Worm (Caenorhabditis elegans): Measurements from ENCODE around the gene asm-1.
A peak's percentile ranks its signal among the peaks of the same experiment; 100 is the strongest.

asm-1 gene

ce11 chrII:6913309-6913708, 3.4 kb downstream of the asm-1 start, which contains the start of gene cyn-10 (continued):
- TF ChIP-seq nhr-232 (tag; optimal IDR thresholded peaks at IDR 0.05) (no peak), nhr-11 (tag; optimal IDR thresholded peaks at IDR 0.05) (no peak), hlh-6 (tag; optimal IDR thresholded peaks at IDR 0.05) (no peak), pqm-1 (tag; optimal IDR thresholded peaks at IDR 0.05) (peak; percentile 12), mec-3 (tag; optimal IDR thresholded peaks at IDR 0.05; ENCODE audit: borderline replicate concordance) (peak; percentile 67), ceh-45 (GFP tag; IDR thresholded peaks at IDR 0.05) (no peak)

DNA sequence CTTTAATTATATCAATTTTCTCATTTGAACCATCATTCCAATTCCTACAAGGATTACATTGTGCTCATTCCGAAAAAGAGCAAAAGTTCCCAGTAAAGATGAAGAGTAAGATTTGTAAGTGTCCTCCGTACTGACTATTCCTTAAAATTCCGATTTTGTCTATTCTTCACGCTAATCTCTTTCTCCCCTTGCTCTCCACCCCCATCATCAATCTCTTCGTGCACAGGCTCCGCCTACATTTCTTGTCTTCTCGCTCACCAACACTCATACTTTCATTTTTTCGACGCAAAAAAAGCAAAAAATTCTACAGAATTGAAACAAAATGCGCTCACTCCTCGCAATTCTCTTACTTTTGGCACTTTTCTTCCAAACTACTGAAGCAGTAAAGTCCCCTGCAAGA, 6.0 kb downstream of the asm-1 start, which contains the start of gene B0252.8:
Gene B0252.8 (plus strand): TSS at position 292 of the 400 bp plus-strand sequence.
- TF ChIP-seq tbx-7 (tag; optimal IDR thresholded peaks at IDR 0.05) (no peak), sox-2 (GFP tag; IDR thresholded peaks at IDR 0.05) (no peak), unc-3 (GFP tag; conservative IDR thresholded peaks at IDR 0.05) (no peak), unc-3 (tag; optimal IDR thresholded peaks at IDR 0.05) (no peak), K02D7.2 (tag; optimal IDR thresholded peaks at IDR 0.05) (no peak), mec-3 (tag; optimal IDR thresholded peaks at IDR 0.05; ENCODE audit: borderline replicate concordance) (no peak), hlh-13 (GFP tag; optimal IDR thresholded peaks at IDR 0.05) (no peak), ceh-31 (tag; optimal IDR thresholded peaks at IDR 0.05) (no peak), unc-86 (tag; optimal IDR thresholded peaks at IDR 0.05) (no peak), fkh-10 (GFP tag; optimal IDR thresholded peaks at IDR 0.05) (no peak), hlh-6 (tag; optimal IDR thresholded peaks at IDR 0.05) (no peak), ztf-16 (tag; optimal IDR thresholded peaks at IDR 0.05) (no peak), syd-9 (tag; optimal IDR thresholded peaks at IDR 0.05) (no peak), che-1 (tag; optimal IDR thresholded peaks at IDR 0.05) (no peak), npax-4 (tag; optimal IDR thresholded peaks at IDR 0.05) (no peak), T23F11.4 (GFP tag; optimal IDR thresholded peaks at IDR 0.05) (no peak), fax-1 (tag; optimal IDR thresholded peaks at IDR 0.05) (no peak), lin-11 (tag; optimal IDR thresholded peaks at IDR 0.05) (no peak), ceh-2 (tag; optimal IDR thresholded peaks at IDR 0.05) (no peak), ceh-22 (tag; optimal IDR thresholded peaks at IDR 0.05) (no peak), nhr-11 (tag; optimal IDR thresholded peaks at IDR 0.05) (no peak)

DNA sequence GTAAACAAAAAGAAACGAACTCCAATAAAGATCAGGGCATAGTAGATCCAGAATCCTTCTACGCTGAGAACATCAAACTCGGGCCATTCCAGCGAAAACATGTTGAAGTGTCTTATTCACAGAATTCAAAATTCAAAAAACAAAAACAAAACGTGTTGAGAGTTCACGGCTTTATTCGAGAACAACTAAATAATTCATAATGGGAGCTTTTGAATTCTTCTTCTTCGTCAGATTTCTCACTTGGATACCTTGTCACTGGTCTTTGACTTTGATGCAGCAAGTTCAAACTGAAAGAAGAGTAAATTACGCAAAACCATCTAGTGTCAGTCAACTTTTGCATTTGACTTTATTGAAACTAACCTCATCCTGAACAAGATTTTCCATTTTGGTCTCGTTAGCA, 7.8 kb downstream of the asm-1 start, which contains the start of gene B0252.11:
Gene B0252.11 (minus strand): TSS at position 101 of the 400 bp plus-strand sequence.
- TF ChIP-seq ceh-2 (tag; optimal IDR thresholded peaks at IDR 0.05), result no peak
- no peak for TF ChIP-seq pha-4 (tag; optimal IDR thresholded peaks at IDR 0.05)
- TF ChIP-seq hlh-15 (tag; optimal IDR thresholded peaks at IDR 0.05), result no peak
- no peak for TF ChIP-seq ahr-1 (tag; optimal IDR thresholded peaks at IDR 0.05)
- no peak for TF ChIP-seq hlh-8 (tag; optimal IDR thresholded peaks at IDR 0.05)
- no peak for TF ChIP-seq Y22D7AL.16 (tag; optimal IDR thresholded peaks at IDR 0.05)
- TF ChIP-seq ceh-30 (tag; optimal IDR thresholded peaks at IDR 0.05), result no peak

- no peak for TF ChIP-seq sox-2 (GFP tag; IDR thresholded peaks at IDR 0.05)
- TF ChIP-seq ceh-45 (GFP tag; IDR thresholded peaks at IDR 0.05), result no peak
- TF ChIP-seq unc-3 (GFP tag; conservative IDR thresholded peaks at IDR 0.05), result no peak
- TF ChIP-seq unc-3 (tag; optimal IDR thresholded peaks at IDR 0.05), result no peak
- no peak for TF ChIP-seq ceh-31 (tag; optimal IDR thresholded peaks at IDR 0.05)
- no peak for TF ChIP-seq sdc-2 (tag; optimal IDR thresholded peaks at IDR 0.05)
- TF ChIP-seq mec-3 (tag; optimal IDR thresholded peaks at IDR 0.05; ENCODE audit: borderline replicate concordance), result no peak
- TF ChIP-seq hlh-15 (tag; optimal IDR thresholded peaks at IDR 0.05), result no peak
- TF ChIP-seq che-1 (tag; optimal IDR thresholded peaks at IDR 0.05), result no peak
- no peak for TF ChIP-seq fkh-6 (tag; optimal IDR thresholded peaks at IDR 0.05)
- no peak for TF ChIP-seq nhr-11 (tag; optimal IDR thresholded peaks at IDR 0.05)
- no peak for TF ChIP-seq pha-2 (tag; optimal IDR thresholded peaks at IDR 0.05)
- TF ChIP-seq pha-4 (tag; optimal IDR thresholded peaks at IDR 0.05), result no peak
- TF ChIP-seq gmeb-2 (tag; optimal IDR thresholded peaks at IDR 0.05), result no peak
- TF ChIP-seq ceh-34 (tag; optimal IDR thresholded peaks at IDR 0.05), result no peak
- no peak for TF ChIP-seq tbx-2 (tag; optimal IDR thresholded peaks at IDR 0.05)
- no peak for TF ChIP-seq fkh-10 (GFP tag; optimal IDR thresholded peaks at IDR 0.05)
- no peak for TF ChIP-seq pag-3 (tag; optimal IDR thresholded peaks at IDR 0.05; ENCODE audit: borderline replicate concordance)
- no peak for TF ChIP-seq ceh-22 (tag; optimal IDR thresholded peaks at IDR 0.05)
- TF ChIP-seq ceh-2 (tag; optimal IDR thresholded peaks at IDR 0.05), result no peak
These were observed 9.0 kb downstream of the asm-1 start, which contains the start of gene B0252.5 for ce11 chrII:6918862-6919261. TSS of gene B0252.5 (minus strand) at chrII:6918878.

Measured in whole organism, late embryonic.